Worm (Caenorhabditis elegans): ENCODE results near the gene R09H10.5.

The R09H10.5 gene

ce11 chrIV:10628724-10629123 lies at the start of gene R09H10.5:
Gene R09H10.5 (minus strand): TSS chrIV:10628829.
- TF ChIP-seq ceh-24 (tag; optimal IDR thresholded peaks at IDR 0.05) (no peak), ceh-31 (tag; optimal IDR thresholded peaks at IDR 0.05) (no peak), ceh-30 (tag; optimal IDR thresholded peaks at IDR 0.05) (no peak)

- TF ChIP-seq fkh-10 (GFP tag; optimal IDR thresholded peaks at IDR 0.05) (no peak), ama-1 (optimal IDR thresholded peaks at IDR 0.05) (no peak), pag-3 (tag; optimal IDR thresholded peaks at IDR 0.05; ENCODE audit: borderline replicate concordance) (no peak), nhr-232 (tag; optimal IDR thresholded peaks at IDR 0.05) (no peak), lim-6 (tag; optimal IDR thresholded peaks at IDR 0.05) (no peak), gmeb-2 (tag; optimal IDR thresholded peaks at IDR 0.05) (no peak), pha-4 (tag; optimal IDR thresholded peaks at IDR 0.05) (no peak), ceh-18 (tag; optimal IDR thresholded peaks at IDR 0.05) (no peak), C08G9.2 (tag; optimal IDR thresholded peaks at IDR 0.05) (no peak), elt-4 (tag; optimal IDR thresholded peaks at IDR 0.05) (no peak), pros-1 (tag; optimal IDR thresholded peaks at IDR 0.05) (no peak), ceh-6 (GFP tag; optimal IDR thresholded peaks at IDR 0.05) (no peak)
Observed at ce11 chrIV:10668561-10668960, 39.9 kb upstream of the R09H10.5 start.

- TF ChIP-seq hlh-8 (tag; optimal IDR thresholded peaks at IDR 0.05) (peak; percentile 2), ceh-30 (tag; optimal IDR thresholded peaks at IDR 0.05) (no peak)
Observed at ce11 chrIV:10666523-10666922, 37.9 kb upstream of the R09H10.5 start, which contains the start of gene epi-1. Gene epi-1 (plus strand): TSS chrIV:10666823.

ce11 chrIV:10664134-10664533 lies 35.5 kb upstream of the R09H10.5 start, which contains the start of gene K08C7.7:
Gene K08C7.7 (plus strand): TSS chrIV:10664434.
- TF ChIP-seq dmd-4 (tag; optimal IDR thresholded peaks at IDR 0.05; ENCODE audit: borderline replicate concordance) = no peak
- TF ChIP-seq unc-86 (tag; optimal IDR thresholded peaks at IDR 0.05) = no peak
- no peak for TF ChIP-seq hlh-15 (tag; optimal IDR thresholded peaks at IDR 0.05)
- TF ChIP-seq eyg-1 (tag; optimal IDR thresholded peaks at IDR 0.05) = no peak

- TF ChIP-seq fax-1 (tag; optimal IDR thresholded peaks at IDR 0.05) (no peak), ets-4 (tag; optimal IDR thresholded peaks at IDR 0.05) (no peak), ztf-16 (tag; optimal IDR thresholded peaks at IDR 0.05) (no peak), elt-2 (tag; optimal IDR thresholded peaks at IDR 0.05) (no peak), gmeb-2 (tag; optimal IDR thresholded peaks at IDR 0.05) (no peak), pqm-1 (tag; optimal IDR thresholded peaks at IDR 0.05) (no peak), ceh-9 (tag; optimal IDR thresholded peaks at IDR 0.05) (no peak), mec-3 (tag; optimal IDR thresholded peaks at IDR 0.05; ENCODE audit: borderline replicate concordance) (no peak), hlh-6 (tag; optimal IDR thresholded peaks at IDR 0.05) (no peak), nfya-1 (tag; optimal IDR thresholded peaks at IDR 0.05) (no peak), K02D7.2 (tag; optimal IDR thresholded peaks at IDR 0.05) (no peak), ama-1 (optimal IDR thresholded peaks at IDR 0.05) (no peak), T23F11.4 (GFP tag; optimal IDR thresholded peaks at IDR 0.05) (no peak), ceh-24 (tag; optimal IDR thresholded peaks at IDR 0.05) (no peak), sox-4 (tag; optimal IDR thresholded peaks at IDR 0.05) (no peak), unc-55 (GFP tag; optimal IDR thresholded peaks at IDR 0.05) (no peak), ahr-1 (tag; optimal IDR thresholded peaks at IDR 0.05) (no peak), ttx-3 (tag; optimal IDR thresholded peaks at IDR 0.05) (no peak)
Observed at ce11 chrIV:10661760-10662159, 33.1 kb upstream of the R09H10.5 start, which contains the start of gene fmo-1. Gene fmo-1 (plus strand): TSS chrIV:10661857.

- TF ChIP-seq tbx-7 (tag; optimal IDR thresholded peaks at IDR 0.05) = no peak
- TF ChIP-seq hlh-13 (GFP tag; optimal IDR thresholded peaks at IDR 0.05) = no peak
- no peak for TF ChIP-seq npax-4 (tag; optimal IDR thresholded peaks at IDR 0.05)
- TF ChIP-seq ama-1 (optimal IDR thresholded peaks at IDR 0.05) = no peak
- no peak for TF ChIP-seq fax-1 (tag; optimal IDR thresholded peaks at IDR 0.05)
- TF ChIP-seq ahr-1 (tag; optimal IDR thresholded peaks at IDR 0.05) = no peak
- no peak for TF ChIP-seq ceh-48 (tag; optimal IDR thresholded peaks at IDR 0.05)
- no peak for TF ChIP-seq Y22D7AL.16 (tag; optimal IDR thresholded peaks at IDR 0.05)
- no peak for TF ChIP-seq madf-2 (tag; optimal IDR thresholded peaks at IDR 0.05)
- no peak for TF ChIP-seq hlh-30 (tag; optimal IDR thresholded peaks at IDR 0.05; ENCODE audit: insufficient read depth)
- TF ChIP-seq unc-3 (GFP tag; conservative IDR thresholded peaks at IDR 0.05) = no peak
- no peak for TF ChIP-seq unc-3 (tag; optimal IDR thresholded peaks at IDR 0.05)
- no peak for TF ChIP-seq pros-1 (tag; optimal IDR thresholded peaks at IDR 0.05)
- TF ChIP-seq unc-55 (GFP tag; optimal IDR thresholded peaks at IDR 0.05) = no peak
- TF ChIP-seq nhr-11 (tag; optimal IDR thresholded peaks at IDR 0.05) = no peak
- no peak for TF ChIP-seq K02D7.2 (tag; optimal IDR thresholded peaks at IDR 0.05)
- no peak for TF ChIP-seq ceh-30 (tag; optimal IDR thresholded peaks at IDR 0.05)
Observed at ce11 chrIV:10661072-10661471, 32.4 kb upstream of the R09H10.5 start.
